Fruit fly (Drosophila melanogaster) whole organism, embryonic: Measurements from ENCODE around the gene CG5810.

Experiments
- Atf-2 ChIP-seq: fragments of 200-800 bp; sonication (Bioruptor generic); optimal IDR thresholded peaks from 2 replicates; lab custom pipeline; 2016; ENCODE audit warnings: missing biosample characterization, missing genetic modification characterization
- CG12236 ChIP-seq: fragments of 200-800 bp; sonication (Bioruptor generic); optimal IDR thresholded peaks from 2 replicates; lab custom pipeline; 2016; ENCODE audit warnings: missing biosample characterization, missing genetic modification characterization
- CG12391 ChIP-seq: fragments of 200-800 bp; sonication (Bioruptor generic); optimal IDR thresholded peaks from 3 replicates; lab custom pipeline; 2018; ENCODE audit warnings: missing biosample characterization, mild to moderate bottlenecking, missing genetic modification characterization, moderate library complexity
- CG13775 ChIP-seq: fragments of 200-800 bp; sonication (Bioruptor generic); optimal IDR thresholded peaks from 3 replicates; lab custom pipeline; 2017; ENCODE audit warnings: missing biosample characterization, mild to moderate bottlenecking, missing genetic modification characterization
- CG14860 ChIP-seq: fragments of 200-800 bp; sonication (Bioruptor generic); IDR thresholded peaks from 3 replicates; pipeline ENCODE4 v1.3.6; 2022; ENCODE audit warnings: missing biosample characterization, missing genetic modification characterization; ENCODE audit not compliant: partially characterized antibody
- CG17328 ChIP-seq: fragments of 200-800 bp; sonication (Bioruptor generic); IDR thresholded peaks from 2 replicates; pipeline ENCODE4 v1.3.6; 2022; ENCODE audit warnings: missing biosample characterization, missing genetic modification characterization
- CG17361 ChIP-seq: fragments of 200-800 bp; sonication (Bioruptor generic); IDR thresholded peaks from 3 replicates; pipeline ENCODE4 v1.3.6; 2022; ENCODE audit warnings: missing biosample characterization, missing genetic modification characterization
- CG18764 ChIP-seq: fragments of 200-800 bp; sonication (Bioruptor generic); optimal IDR thresholded peaks from 3 replicates; lab custom pipeline; 2016; ENCODE audit warnings: missing biosample characterization, missing genetic modification characterization
- CG2712 ChIP-seq: fragments of 200-800 bp; optimal IDR thresholded peaks from 3 replicates; lab custom pipeline; 2019; ENCODE audit warnings: missing biosample characterization, mild to moderate bottlenecking, missing genetic modification characterization, moderate library complexity
- CG32767 ChIP-seq: fragments of 200-800 bp; sonication (Bioruptor generic); IDR thresholded peaks from 2 replicates; pipeline ENCODE4 v1.3.6; 2022; ENCODE audit warnings: missing biosample characterization, missing genetic modification characterization
- CG33557 ChIP-seq: fragments of 200-800 bp; sonication (Bioruptor generic); optimal IDR thresholded peaks from 2 replicates; lab custom pipeline; 2019; ENCODE audit warnings: missing biosample characterization, mild to moderate bottlenecking, missing genetic modification characterization, moderate library complexity
- CG34422 ChIP-seq: fragments of 200-800 bp; sonication (Bioruptor generic); IDR thresholded peaks from 3 replicates; pipeline ENCODE4 v1.3.6; 2022; ENCODE audit warnings: missing biosample characterization, missing genetic modification characterization
- CG43689 ChIP-seq: fragments of 200-800 bp; sonication (Bioruptor generic); IDR thresholded peaks from 2 replicates; pipeline ENCODE4 v1.3.6; 2022; ENCODE audit warnings: missing biosample characterization, missing genetic modification characterization
- CG4424 ChIP-seq: fragments of 200-800 bp; sonication (Bioruptor generic); optimal IDR thresholded peaks from 3 replicates; lab custom pipeline; 2016; ENCODE audit warnings: missing biosample characterization, missing genetic modification characterization
- CG7839 ChIP-seq: fragments of 200-800 bp; sonication (Bioruptor generic); optimal IDR thresholded peaks from 3 replicates; lab custom pipeline; 2018; ENCODE audit warnings: missing biosample characterization, mild to moderate bottlenecking, missing genetic modification characterization, moderate library complexity
- CG9727 ChIP-seq: fragments of 200-800 bp; sonication (Bioruptor generic); optimal IDR thresholded peaks from 3 replicates; lab custom pipeline; 2017; ENCODE audit warnings: missing biosample characterization, mild to moderate bottlenecking, missing genetic modification characterization
- CG9797 ChIP-seq: fragments of 200-800 bp; sonication (Bioruptor generic); optimal IDR thresholded peaks from 3 replicates; lab custom pipeline; 2018; ENCODE audit warnings: missing biosample characterization, mild to moderate bottlenecking, missing genetic modification characterization
- CHES-1-like ChIP-seq: fragments of 200-800 bp; sonication (Bioruptor generic); optimal IDR thresholded peaks from 2 replicates; lab custom pipeline; 2016; ENCODE audit warnings: missing biosample characterization, missing genetic modification characterization
- CoRest ChIP-seq: fragments of 200-800 bp; sonication (Bioruptor generic); optimal IDR thresholded peaks from 3 replicates; lab custom pipeline; 2018; ENCODE audit warnings: missing biosample characterization, mild to moderate bottlenecking, missing genetic modification characterization, moderate library complexity
- E2f1 ChIP-seq: fragments of 200-800 bp; sonication (Bioruptor generic); IDR thresholded peaks from 2 replicates; pipeline ENCODE4 v1.3.6; 2022; ENCODE audit warnings: missing biosample characterization, missing genetic modification characterization
- Ets97D ChIP-seq: fragments of 200-800 bp; sonication (Bioruptor generic); optimal IDR thresholded peaks from 3 replicates; lab custom pipeline; 2016; ENCODE audit warnings: missing biosample characterization, missing genetic modification characterization
- HLH54F ChIP-seq: fragments of 200-800 bp; sonication (Bioruptor generic); optimal IDR thresholded peaks from 3 replicates; lab custom pipeline; 2016; ENCODE audit warnings: missing biosample characterization, missing genetic modification characterization
- HmgZ ChIP-seq: fragments of 200-800 bp; sonication (Bioruptor generic); optimal IDR thresholded peaks from 2 replicates; lab custom pipeline; 2018; ENCODE audit warnings: missing biosample characterization, mild to moderate bottlenecking, missing genetic modification characterization
- Hsf ChIP-seq: fragments of 200-800 bp; sonication (Bioruptor generic); optimal IDR thresholded peaks from 3 replicates; lab custom pipeline; 2016; ENCODE audit warnings: missing biosample characterization, missing genetic modification characterization
- MBD-R2 ChIP-seq: fragments of 200-800 bp; sonication (Bioruptor generic); IDR thresholded peaks from 2 replicates; pipeline ENCODE4 v1.3.6; 2022; ENCODE audit warnings: missing biosample characterization, missing genetic modification characterization
- Max ChIP-seq: fragments of 200-800 bp; sonication (Bioruptor generic); optimal IDR thresholded peaks from 2 replicates; lab custom pipeline; 2016; ENCODE audit warnings: missing biosample characterization, mild to moderate bottlenecking, missing genetic modification characterization
- Neu2 ChIP-seq: fragments of 200-800 bp; sonication (Bioruptor generic); optimal IDR thresholded peaks from 3 replicates; lab custom pipeline; 2016; ENCODE audit warnings: missing biosample characterization, missing genetic modification characterization, borderline replicate concordance
- Optix ChIP-seq: fragments of 200-800 bp; sonication (Bioruptor generic); IDR thresholded peaks from 3 replicates; pipeline ENCODE4 v1.3.6; 2022; ENCODE audit warnings: missing biosample characterization, missing genetic modification characterization
- Rfx ChIP-seq: fragments of 200-800 bp; sonication (Bioruptor generic); IDR thresholded peaks from 2 replicates; pipeline ENCODE4 v1.3.6; 2022; ENCODE audit warnings: missing biosample characterization, missing genetic modification characterization
- Side ChIP-seq: fragments of 200-800 bp; sonication (Bioruptor generic); optimal IDR thresholded peaks from 2 replicates; lab custom pipeline; 2016; ENCODE audit warnings: missing biosample characterization, missing genetic modification characterization
- Spps ChIP-seq: fragments of 200-800 bp; sonication (Bioruptor generic); optimal IDR thresholded peaks from 2 replicates; lab custom pipeline; 2018; ENCODE audit warnings: missing biosample characterization, mild to moderate bottlenecking, missing genetic modification characterization
- Ssrp ChIP-seq: fragments of 200-800 bp; sonication (Bioruptor generic); optimal IDR thresholded peaks from 2 replicates; lab custom pipeline; 2018; ENCODE audit warnings: missing biosample characterization, mild to moderate bottlenecking, missing genetic modification characterization, moderate library complexity
- Xbp1 ChIP-seq: fragments of 200-800 bp; sonication (Bioruptor generic); optimal IDR thresholded peaks from 3 replicates; lab custom pipeline; 2016; ENCODE audit warnings: missing biosample characterization, mild to moderate bottlenecking, missing genetic modification characterization
- crp ChIP-seq, 2 experiments: fragments of 200-800 bp; sonication (Bioruptor generic); optimal IDR thresholded peaks; 2 replicates in 1 of 2; 3 replicates in 1 of 2; lab custom pipeline; 2017; ENCODE audit warnings: missing biosample characterization in 2 of 2, missing genetic modification characterization in 2 of 2, mild to moderate bottlenecking in 1 of 2, moderate library complexity in 1 of 2
- dati ChIP-seq: fragments of 200-800 bp; sonication (Bioruptor generic); IDR thresholded peaks from 2 replicates; pipeline ENCODE4 v1.3.6; 2022; ENCODE audit warnings: missing biosample characterization, missing genetic modification characterization
- ems ChIP-seq: fragments of 200-800 bp; sonication (Bioruptor generic); optimal IDR thresholded peaks from 3 replicates; lab custom pipeline; 2016; ENCODE audit warnings: missing biosample characterization, missing genetic modification characterization
- esg ChIP-seq: fragments of 200-800 bp; sonication (Bioruptor generic); conservative IDR thresholded peaks from 2 replicates; pipeline ENCODE4 v1.3.6; 2022; ENCODE audit warnings: missing biosample characterization, missing genetic modification characterization
- gce ChIP-seq: fragments of 200-800 bp; sonication (Bioruptor generic); IDR thresholded peaks from 3 replicates; pipeline ENCODE4 v1.3.6; 2022; ENCODE audit warnings: missing biosample characterization, missing genetic modification characterization
- grau ChIP-seq: fragments of 200-800 bp; optimal IDR thresholded peaks from 3 replicates; lab custom pipeline; 2019; ENCODE audit warnings: missing biosample characterization, mild to moderate bottlenecking, missing genetic modification characterization, moderate library complexity
- klu ChIP-seq: fragments of 200-800 bp; sonication (Bioruptor generic); IDR thresholded peaks from 2 replicates; pipeline ENCODE4 v1.3.6; 2022; ENCODE audit warnings: missing biosample characterization, missing genetic modification characterization
- lilli ChIP-seq: fragments of 200-800 bp; sonication (Bioruptor generic); optimal IDR thresholded peaks from 3 replicates; lab custom pipeline; 2016; ENCODE audit warnings: missing biosample characterization, missing genetic modification characterization
- lola ChIP-seq, 3 experiments: fragments of >200 bp in 2 of 3; fragments of 200-800 bp in 1 of 3; sonication (Bioruptor generic) in 1 of 3; optimal IDR thresholded peaks; 2 replicates each; lab custom pipeline; 2017 to 2019; ENCODE audit warnings: missing biosample characterization in 3 of 3, missing genetic modification characterization in 3 of 3, mild to moderate bottlenecking in 1 of 3, moderate library complexity in 1 of 3
- phol ChIP-seq: fragments of 200-800 bp; sonication (Bioruptor generic); optimal IDR thresholded peaks from 3 replicates; lab custom pipeline; 2018; ENCODE audit warnings: missing biosample characterization, mild to moderate bottlenecking, missing genetic modification characterization, moderate library complexity
- prd ChIP-seq, 3 experiments: fragments of >200 bp in 2 of 3; fragments of 200-800 bp in 1 of 3; sonication (Bioruptor generic) in 1 of 3; optimal IDR thresholded peaks in 2 of 3; IDR thresholded peaks in 1 of 3; 2 replicates in 2 of 3; 3 replicates in 1 of 3; pipeline versions ENCODE4 v1.3.6 to Lab custom; 2017 to 2022; ENCODE audit warnings: missing biosample characterization in 1 of 3, missing genetic modification characterization in 1 of 3
- pum ChIP-seq: fragments of 200-800 bp; sonication (Bioruptor generic); optimal IDR thresholded peaks from 2 replicates; lab custom pipeline; 2016; ENCODE audit warnings: missing biosample characterization, missing genetic modification characterization
- sob ChIP-seq: fragments of 200-800 bp; sonication (Bioruptor generic); IDR thresholded peaks from 2 replicates; pipeline ENCODE4 v1.3.6; 2022; ENCODE audit warnings: missing biosample characterization, missing genetic modification characterization
- stwl ChIP-seq: fragments of 200-800 bp; sonication (Bioruptor generic); optimal IDR thresholded peaks from 3 replicates; lab custom pipeline; 2018; ENCODE audit warnings: missing biosample characterization, mild to moderate bottlenecking, missing genetic modification characterization, moderate library complexity
- tgo ChIP-seq: fragments of 200-800 bp; sonication (Bioruptor generic); IDR thresholded peaks from 3 replicates; pipeline ENCODE4 v1.3.6; 2022; ENCODE audit warnings: missing biosample characterization, missing genetic modification characterization
- ttk ChIP-seq: fragments of 200-800 bp; sonication (Bioruptor generic); IDR thresholded peaks from 2 replicates; pipeline ENCODE4 v2.1.2; 2022; ENCODE audit warnings: missing biosample characterization, missing genetic modification characterization
- vfl ChIP-seq: fragments of 200-800 bp; sonication (Bioruptor generic); optimal IDR thresholded peaks from 2 replicates; lab custom pipeline; 2016; ENCODE audit warnings: missing biosample characterization, missing genetic modification characterization

Gene CG5810

dm6 chr3R:21214693-21215145 lies 51.1 kb downstream of the CG5810 start, which contains the start of gene Ddrgk1 (continued):
- peak; percentile 34 for TF ChIP-seq pum (GFP tag; lab: Kevin White, UChicago)
- peak; percentile 59 for TF ChIP-seq Ets97D
- TF ChIP-seq sob (GFP tag; lab: Robert Waterston, UW), result 0 out of 2 replicates have a peak, but pooled peaks have one; percentile 24
- no peak for TF ChIP-seq Spps
- TF ChIP-seq tgo (GFP tag; lab: Robert Waterston, UW), result 0 out of 3 replicates have a peak, but pooled peaks have one; percentile 27
- peak; percentile 57; the same call in 1 of the 3 replicates for TF ChIP-seq CG34422 (GFP tag; lab: Robert Waterston, UW)
- peak; percentile 34 for TF ChIP-seq ems (GFP tag; lab: Kevin White, UChicago)
- peak; percentile 7 for TF ChIP-seq Ssrp (tag; lab: Kevin White, UChicago)
- no peak for TF ChIP-seq CG12236
- peak; percentile 11 for TF ChIP-seq CG7839 (tag; lab: Kevin White, UChicago)
- peak; percentile 30 for TF ChIP-seq CG4424
- no peak for TF ChIP-seq prd (optimal IDR thresholded peaks at IDR 0.05; lab: Kevin White, UChicago)
- TF ChIP-seq prd (GFP tag; IDR thresholded peaks at IDR 0.05; lab: Robert Waterston, UW), result peak; percentile 56; the same call in 2 of the 3 replicates
- TF ChIP-seq phol (tag; lab: Kevin White, UChicago), result peak; percentile 38
- TF ChIP-seq CG17361 (GFP tag; lab: Robert Waterston, UW), result 0 out of 3 replicates have a peak, but pooled peaks have one; percentile 30
- TF ChIP-seq gce (GFP tag; lab: Robert Waterston, UW), result no peak
- no peak for TF ChIP-seq vfl (GFP tag; lab: Kevin White, UChicago)
- TF ChIP-seq E2f1 (GFP tag; lab: Robert Waterston, UW), result 0 out of 2 replicates have a peak, but pooled peaks have one; percentile 7
- peak in 1 of 3 experiments; percentile 3 for TF ChIP-seq lola (GFP tag; optimal IDR thresholded peaks at IDR 0.05; lab: Kevin White, UChicago)
- TF ChIP-seq CG13775, result peak; percentile 28
- TF ChIP-seq Xbp1 (GFP tag; lab: Kevin White, UChicago), result peak; percentile 31
- TF ChIP-seq grau (tag; lab: Kevin White, UChicago), result peak; percentile 30
- TF ChIP-seq HLH54F, result peak; percentile 17
- TF ChIP-seq dati (GFP tag; lab: Robert Waterston, UW), result no peak
- peak; percentile 6 for TF ChIP-seq CG33557
- peak; percentile 17 for TF ChIP-seq CG18764
- TF ChIP-seq CG12391 (tag; lab: Kevin White, UChicago), result peak; percentile 46
- peak; percentile 93 for TF ChIP-seq MBD-R2 (GFP tag; lab: Robert Waterston, UW)
- peak; percentile 18 for TF ChIP-seq CoRest (tag; lab: Kevin White, UChicago)
- TF ChIP-seq Side (GFP tag; lab: Kevin White, UChicago), result peak; percentile 7
- peak; percentile 53 for TF ChIP-seq lilli (GFP tag; lab: Kevin White, UChicago)
- peak; percentile 10 for TF ChIP-seq stwl
- peak; percentile 40 for TF ChIP-seq CG2712 (tag; lab: Kevin White, UChicago)
- no peak for TF ChIP-seq CG9797 (GFP tag; lab: Kevin White, UChicago)
- peak; percentile 39 for TF ChIP-seq Hsf (GFP tag; lab: Kevin White, UChicago)
- 0 out of 2 replicates have a peak, but pooled peaks have one; percentile 7 for TF ChIP-seq klu
- TF ChIP-seq Max (GFP tag; lab: Kevin White, UChicago), result peak; percentile 33
- TF ChIP-seq Rfx, result peak; percentile 59; the same call in 1 of the 2 replicates
- no peak for TF ChIP-seq Optix (GFP tag; lab: Robert Waterston, UW)
- TF ChIP-seq CG9727 (GFP tag; lab: Kevin White, UChicago), result peak; percentile 26
- no peak for TF ChIP-seq CG14860 (GFP tag; lab: Robert Waterston, UW)
- no peak for TF ChIP-seq CG17328 (GFP tag; lab: Robert Waterston, UW)
- TF ChIP-seq Neu2, result no peak
- peak; percentile 8; the same call in 1 of the 2 replicates for TF ChIP-seq CG32767 (GFP tag; lab: Robert Waterston, UW)
- no peak for TF ChIP-seq esg (GFP tag; lab: Robert Waterston, UW)
- no peak for TF ChIP-seq CG43689
- TF ChIP-seq ttk (GFP tag; lab: Robert Waterston, UW), result no peak
- TF ChIP-seq CHES-1-like, result peak; percentile 42
- no peak for TF ChIP-seq Atf-2 (GFP tag; lab: Kevin White, UChicago)
- peak; percentile 59 to 88 for TF ChIP-seq crp (GFP tag; optimal IDR thresholded peaks at IDR 0.05; lab: Kevin White, UChicago)
- peak; percentile 31 for TF ChIP-seq HmgZ (tag; lab: Kevin White, UChicago)
